Fruit fly (Drosophila melanogaster) whole organism, embryonic: ENCODE results near the gene CG3902.

ENCODE experiments used
- CG10321 ChIP-seq: fragments of 200-800 bp; sonication (Bioruptor generic); IDR thresholded peaks from 2 replicates; pipeline ENCODE4 v1.3.6; 2022; ENCODE audit warnings: missing biosample characterization, missing genetic modification characterization
- CG11696 ChIP-seq: fragments of 200-800 bp; sonication (Bioruptor generic); IDR thresholded peaks from 2 replicates; pipeline ENCODE4 v1.3.6; 2022; ENCODE audit warnings: missing biosample characterization, missing genetic modification characterization
- CG12071 ChIP-seq: fragments of 200-800 bp; sonication (Bioruptor generic); optimal IDR thresholded peaks from 3 replicates; lab custom pipeline; 2018; ENCODE audit warnings: missing biosample characterization, mild to moderate bottlenecking, missing genetic modification characterization
- CG12155 ChIP-seq: fragments of 200-800 bp; sonication (Bioruptor generic); optimal IDR thresholded peaks from 3 replicates; lab custom pipeline; 2016; ENCODE audit warnings: missing biosample characterization, missing genetic modification characterization
- CG1233 ChIP-seq: fragments of 200-800 bp; sonication (Bioruptor generic); optimal IDR thresholded peaks from 4 replicates; lab custom pipeline; 2018; ENCODE audit warnings: missing biosample characterization, mild to moderate bottlenecking, missing genetic modification characterization
- CG14860 ChIP-seq: fragments of 200-800 bp; sonication (Bioruptor generic); IDR thresholded peaks from 3 replicates; pipeline ENCODE4 v1.3.6; 2022; ENCODE audit warnings: missing biosample characterization, missing genetic modification characterization; ENCODE audit not compliant: partially characterized antibody
- CG14965 ChIP-seq: fragments of 200-800 bp; sonication (Bioruptor generic); optimal IDR thresholded peaks from 2 replicates; lab custom pipeline; 2016; ENCODE audit warnings: missing biosample characterization, missing genetic modification characterization, borderline replicate concordance
- CG15269 ChIP-seq: fragments of 200-800 bp; sonication (Bioruptor generic); optimal IDR thresholded peaks from 2 replicates; lab custom pipeline; 2018; ENCODE audit warnings: missing biosample characterization, mild to moderate bottlenecking, missing genetic modification characterization, moderate library complexity
- CG15479 ChIP-seq: fragments of 200-800 bp; sonication (Bioruptor generic); optimal IDR thresholded peaks from 3 replicates; lab custom pipeline; 2019; ENCODE audit warnings: missing biosample characterization, mild to moderate bottlenecking, missing genetic modification characterization, moderate library complexity
- CG17359 ChIP-seq: fragments of 200-800 bp; sonication (Bioruptor generic); optimal IDR thresholded peaks from 3 replicates; lab custom pipeline; 2018; ENCODE audit warnings: missing biosample characterization, mild to moderate bottlenecking, missing genetic modification characterization, moderate library complexity
- CG30431 ChIP-seq: fragments of 200-800 bp; sonication (Bioruptor generic); optimal IDR thresholded peaks from 2 replicates; lab custom pipeline; 2017; ENCODE audit warnings: missing biosample characterization, missing genetic modification characterization
- CG31388 ChIP-seq: fragments of 200-800 bp; sonication (Bioruptor generic); optimal IDR thresholded peaks from 2 replicates; lab custom pipeline; 2016; ENCODE audit warnings: missing biosample characterization, missing genetic modification characterization
- CG32772 ChIP-seq: fragments of 200-800 bp; sonication (Bioruptor generic); IDR thresholded peaks from 2 replicates; pipeline ENCODE4 v1.3.6; 2022; ENCODE audit warnings: missing biosample characterization, missing genetic modification characterization
- CG34376 ChIP-seq: fragments of 200-800 bp; sonication (Bioruptor generic); optimal IDR thresholded peaks from 2 replicates; lab custom pipeline; 2018; ENCODE audit warnings: missing biosample characterization, mild to moderate bottlenecking, missing genetic modification characterization
- CG4617 ChIP-seq: fragments of 200-800 bp; sonication (Bioruptor generic); optimal IDR thresholded peaks from 3 replicates; lab custom pipeline; 2016; ENCODE audit warnings: missing biosample characterization, missing genetic modification characterization, borderline replicate concordance
- CG7357 ChIP-seq: fragments of 200-800 bp; sonication (Bioruptor generic); IDR thresholded peaks from 3 replicates; pipeline ENCODE4 v1.3.6; 2022; ENCODE audit warnings: missing biosample characterization, missing genetic modification characterization
- CG8290 ChIP-seq, 3 experiments: fragments of 200-800 bp; sonication (Bioruptor generic); optimal IDR thresholded peaks; 2 replicates each; lab custom pipeline; 2016 to 2019; ENCODE audit warnings: missing biosample characterization in 3 of 3, missing genetic modification characterization in 3 of 3, mild to moderate bottlenecking in 2 of 3, moderate library complexity in 1 of 3
- Dfd ChIP-seq, 2 experiments: fragments of >200 bp; optimal IDR thresholded peaks; 2 replicates each; lab custom pipeline; 2017; ENCODE audit warnings: missing biosample characterization in 2 of 2, missing genetic modification characterization in 2 of 2
- Dll ChIP-seq: fragments of 200-800 bp; sonication (Bioruptor generic); IDR thresholded peaks from 4 replicates; pipeline ENCODE4 v1.3.6; 2022; ENCODE audit warnings: missing biosample characterization, missing genetic modification characterization; ENCODE audit not compliant: partially characterized antibody
- Elba2 ChIP-seq: fragments of 200-800 bp; sonication (Bioruptor generic); optimal IDR thresholded peaks from 3 replicates; lab custom pipeline; 2016; ENCODE audit warnings: missing biosample characterization, missing genetic modification characterization
- HHEX ChIP-seq: fragments of 200-800 bp; sonication (Bioruptor generic); optimal IDR thresholded peaks from 3 replicates; lab custom pipeline; 2017; ENCODE audit warnings: missing biosample characterization, mild to moderate bottlenecking, missing genetic modification characterization, missing genetic modification reagents
- HLH54F ChIP-seq: fragments of 200-800 bp; sonication (Bioruptor generic); optimal IDR thresholded peaks from 3 replicates; lab custom pipeline; 2016; ENCODE audit warnings: missing biosample characterization, missing genetic modification characterization
- Hr3 ChIP-seq: fragments of 200-800 bp; sonication (Bioruptor generic); optimal IDR thresholded peaks from 3 replicates; lab custom pipeline; 2016; ENCODE audit warnings: missing biosample characterization, missing genetic modification characterization
- Lhr ChIP-seq: fragments of 200-800 bp; sonication (Bioruptor generic); optimal IDR thresholded peaks from 3 replicates; lab custom pipeline; 2017; ENCODE audit warnings: mild to moderate bottlenecking, missing biosample characterization, missing genetic modification reagents, missing genetic modification characterization
- Neu2 ChIP-seq: fragments of 200-800 bp; sonication (Bioruptor generic); optimal IDR thresholded peaks from 3 replicates; lab custom pipeline; 2016; ENCODE audit warnings: missing biosample characterization, missing genetic modification characterization, borderline replicate concordance
- Nf-YA ChIP-seq: fragments of 200-800 bp; sonication (Bioruptor generic); IDR thresholded peaks from 2 replicates; pipeline ENCODE4 v1.3.6; 2022; ENCODE audit warnings: missing biosample characterization, missing genetic modification characterization
- NfI ChIP-seq: fragments of 200-800 bp; sonication (Bioruptor generic); optimal IDR thresholded peaks from 3 replicates; lab custom pipeline; 2018; ENCODE audit warnings: missing biosample characterization, mild to moderate bottlenecking, missing genetic modification characterization, moderate library complexity
- Ssrp ChIP-seq: fragments of 200-800 bp; sonication (Bioruptor generic); optimal IDR thresholded peaks from 2 replicates; lab custom pipeline; 2018; ENCODE audit warnings: missing biosample characterization, mild to moderate bottlenecking, missing genetic modification characterization, moderate library complexity
- Tbp ChIP-seq: fragments of >200 bp; optimal IDR thresholded peaks from 2 replicates; lab custom pipeline; 2018; ENCODE audit warnings: missing biosample characterization, missing genetic modification characterization
- abd-A ChIP-seq: fragments of 200-800 bp; sonication (Bioruptor generic); optimal IDR thresholded peaks from 3 replicates; lab custom pipeline; 2019; ENCODE audit warnings: missing biosample characterization, mild to moderate bottlenecking, missing genetic modification characterization, moderate library complexity
- chm ChIP-seq: fragments of 200-800 bp; sonication (Bioruptor generic); IDR thresholded peaks from 2 replicates; pipeline ENCODE4 v1.3.6; 2022; ENCODE audit warnings: missing biosample characterization, missing genetic modification characterization
- danr ChIP-seq: fragments of 200-800 bp; sonication (Bioruptor generic); IDR thresholded peaks from 2 replicates; pipeline ENCODE4 v1.3.6; 2022; ENCODE audit warnings: missing biosample characterization, missing genetic modification characterization
- dm ChIP-seq: fragments of 200-800 bp; sonication (Bioruptor generic); optimal IDR thresholded peaks from 3 replicates; lab custom pipeline; 2016; ENCODE audit warnings: missing biosample characterization, missing genetic modification characterization
- dysf ChIP-seq: fragments of 200-800 bp; sonication (Bioruptor generic); IDR thresholded peaks from 3 replicates; pipeline ENCODE4 v1.3.6; 2022; ENCODE audit warnings: missing biosample characterization, missing genetic modification characterization
- ewg ChIP-seq: fragments of 200-800 bp; sonication (Bioruptor generic); optimal IDR thresholded peaks from 3 replicates; lab custom pipeline; 2017; ENCODE audit warnings: mild to moderate bottlenecking, missing biosample characterization, missing genetic modification reagents, missing genetic modification characterization
- gsb ChIP-seq: fragments of 200-800 bp; sonication (Bioruptor generic); IDR thresholded peaks from 2 replicates; pipeline ENCODE4 v1.3.6; 2022; ENCODE audit warnings: missing biosample characterization, missing genetic modification characterization
- gt ChIP-seq: fragments of 200-800 bp; sonication (Bioruptor generic); IDR thresholded peaks from 2 replicates; pipeline ENCODE4 v1.3.6; 2022; ENCODE audit warnings: missing biosample characterization, missing genetic modification characterization
- h ChIP-seq: fragments of >200 bp; optimal IDR thresholded peaks from 2 replicates; lab custom pipeline; 2017
- nau ChIP-seq: fragments of 200-800 bp; sonication (Bioruptor generic); optimal IDR thresholded peaks from 3 replicates; lab custom pipeline; 2017; ENCODE audit warnings: missing biosample characterization, mild to moderate bottlenecking, missing genetic modification characterization, missing genetic modification reagents
- nerfin-2 ChIP-seq: fragments of 200-800 bp; sonication (Bioruptor generic); IDR thresholded peaks from 2 replicates; pipeline ENCODE4 v1.3.6; 2022; ENCODE audit warnings: missing biosample characterization, missing genetic modification characterization; ENCODE audit not compliant: partially characterized antibody
- nmo ChIP-seq: fragments of 200-800 bp; sonication (Bioruptor generic); optimal IDR thresholded peaks from 2 replicates; lab custom pipeline; 2018; ENCODE audit warnings: missing biosample characterization, mild to moderate bottlenecking, missing genetic modification characterization, moderate library complexity
- pan ChIP-seq, 4 experiments: fragments of >200 bp in 3 of 4; fragments of 200-800 bp in 1 of 4; sonication (Bioruptor generic) in 1 of 4; optimal IDR thresholded peaks in 3 of 4; IDR thresholded peaks in 1 of 4; 2 replicates each; pipeline versions ENCODE4 v1.3.6 to Lab custom; 2017 to 2022; ENCODE audit warnings: missing biosample characterization in 2 of 4, missing genetic modification characterization in 2 of 4, mixed read lengths in 1 of 4
- peb ChIP-seq: fragments of 200-800 bp; sonication (Bioruptor generic); IDR thresholded peaks from 2 replicates; pipeline ENCODE4 v1.3.6; 2022; ENCODE audit warnings: missing biosample characterization, missing genetic modification characterization
- salm ChIP-seq: fragments of 200-800 bp; sonication (Bioruptor generic); optimal IDR thresholded peaks from 2 replicates; lab custom pipeline; 2018; ENCODE audit warnings: missing biosample characterization, mild to moderate bottlenecking, missing genetic modification characterization
- shn ChIP-seq: fragments of 200-800 bp; sonication (Bioruptor generic); optimal IDR thresholded peaks from 3 replicates; lab custom pipeline; 2016; ENCODE audit warnings: missing biosample characterization, missing genetic modification characterization
- sim ChIP-seq: fragments of 200-800 bp; sonication (Bioruptor generic); IDR thresholded peaks from 2 replicates; pipeline ENCODE4 v1.3.6; 2022; ENCODE audit warnings: missing biosample characterization, missing genetic modification characterization
- tio ChIP-seq: fragments of 200-800 bp; sonication (Bioruptor generic); optimal IDR thresholded peaks from 2 replicates; lab custom pipeline; 2017; ENCODE audit warnings: missing biosample characterization, missing genetic modification characterization, inconsistent platforms
- toy ChIP-seq: fragments of 200-800 bp; sonication (Bioruptor generic); IDR thresholded peaks from 2 replicates; pipeline ENCODE4 v1.3.6; 2022; ENCODE audit warnings: missing biosample characterization, missing genetic modification characterization
- trh ChIP-seq: fragments of 200-800 bp; sonication (Bioruptor generic); optimal IDR thresholded peaks from 2 replicates; lab custom pipeline; 2016; ENCODE audit warnings: missing biosample characterization, missing genetic modification characterization

The CG3902 gene

dm6 chr3L:18867521-18867920, 30.6 kb downstream of the CG3902 start, which contains the start of gene Dysb (continued):
- TF ChIP-seq CG15269 (tag; lab: Kevin White, UChicago) (peak; percentile 94), CG14965 (GFP tag; lab: Kevin White, UChicago) (no peak), gt (GFP tag; lab: Robert Waterston, UW) (peak; percentile 10; the same call in 1 of the 2 replicates), CG8290 (GFP tag; optimal IDR thresholded peaks at IDR 0.05; lab: Kevin White, UChicago) (peak; percentile 33), CG8290 (tag; optimal IDR thresholded peaks at IDR 0.05; lab: Kevin White, UChicago) (peak in 1 of 2 experiments; percentile 85), CG32772 (peak; percentile 86), gsb (GFP tag; lab: Robert Waterston, UW) (peak; percentile 75), CG4617 (GFP tag; lab: Kevin White, UChicago) (peak; percentile 39), CG12155 (GFP tag; lab: Kevin White, UChicago) (peak; percentile 79), HLH54F (peak; percentile 20), h (lab: Kevin White, UChicago) (no peak), CG17359 (tag; lab: Kevin White, UChicago) (peak; percentile 94), CG14860 (GFP tag; lab: Robert Waterston, UW) (no peak), Dfd (GFP tag; optimal IDR thresholded peaks at IDR 0.05; lab: Kevin White, UChicago) (no peak), Hr3 (GFP tag; lab: Kevin White, UChicago) (peak; percentile 83), Lhr (GFP tag; lab: Kevin White, UChicago) (peak; percentile 22), ewg (GFP tag; lab: Kevin White, UChicago) (peak; percentile 76), CG11696 (peak; percentile 91), nau (GFP tag; lab: Kevin White, UChicago) (peak; percentile 76), tio (GFP tag; lab: Kevin White, UChicago) (peak; percentile 67), shn (GFP tag; lab: Kevin White, UChicago) (peak; percentile 26), sim (GFP tag; lab: Robert Waterston, UW) (peak; percentile 72), Tbp (GFP tag; lab: Kevin White, UChicago) (no peak), CG10321 (GFP tag; lab: Robert Waterston, UW) (peak; percentile 66), salm (peak; percentile 84), Elba2 (GFP tag; lab: Kevin White, UChicago) (peak; percentile 44), CG15479 (GFP tag; lab: Kevin White, UChicago) (no peak), CG1233 (GFP tag; lab: Kevin White, UChicago) (peak; percentile 87), peb (peak; percentile 73), chm (peak; percentile 95), nerfin-2 (GFP tag; lab: Robert Waterston, UW) (no peak), trh (GFP tag; lab: Kevin White, UChicago) (peak; percentile 17), CG31388 (GFP tag; lab: Kevin White, UChicago) (peak; percentile 15), abd-A (tag; lab: Kevin White, UChicago) (peak; percentile 32), NfI (GFP tag; lab: Kevin White, UChicago) (peak; percentile 86), CG7357 (GFP tag; lab: Robert Waterston, UW) (peak; percentile 60; the same call in 1 of the 3 replicates), pan (optimal IDR thresholded peaks at IDR 0.05; lab: Kevin White, UChicago) (no peak), pan (GFP tag; optimal IDR thresholded peaks at IDR 0.05 in 1 of 2, IDR thresholded peaks at IDR 0.05 in 1 of 2) (peak in 1 of 2 experiments; percentile 93), toy (peak; percentile 77; the same call in 1 of the 2 replicates), Neu2 (GFP tag; lab: Kevin White, UChicago) (no peak), CG30431 (GFP tag; lab: Kevin White, UChicago) (peak; percentile 59), nmo (GFP tag; lab: Kevin White, UChicago) (peak; percentile 80), dysf (GFP tag; lab: Robert Waterston, UW) (peak; percentile 89), CG12071 (peak; percentile 79), CG34376 (peak; percentile 88), dm (GFP tag; lab: Kevin White, UChicago) (no peak), Nf-YA (GFP tag; lab: Robert Waterston, UW) (peak; percentile 54; the same call in 1 of the 2 replicates), HHEX (GFP tag; lab: Kevin White, UChicago) (peak; percentile 83), Ssrp (tag; lab: Kevin White, UChicago) (peak; percentile 83), danr (GFP tag; lab: Robert Waterston, UW) (peak; percentile 69; the same call in 1 of the 2 replicates), Dll (GFP tag; lab: Robert Waterston, UW) (peak; percentile 60; the same call in 3 of the 4 replicates)
